Worm (Caenorhabditis elegans): ENCODE measurements around the gene glc-1.

DNA sequence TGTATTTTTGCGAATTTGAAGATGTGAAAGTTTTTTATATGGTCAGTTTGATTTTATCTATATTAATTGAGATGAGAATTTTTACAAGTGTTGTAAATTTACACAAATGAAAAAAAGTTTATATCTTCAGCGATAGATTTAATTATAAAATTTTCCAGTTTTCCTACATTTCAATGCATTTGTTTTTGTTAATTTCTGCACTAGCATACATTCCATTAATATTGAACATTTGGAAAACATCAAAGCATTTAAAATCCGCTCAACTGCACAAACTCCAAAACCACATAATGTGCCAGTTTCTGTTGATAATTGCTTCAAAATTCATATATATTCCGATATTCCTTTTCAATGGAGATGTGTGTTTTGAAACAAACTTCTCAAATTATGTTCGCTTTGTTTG is 36.5 kb upstream of the glc-1 start, which contains the start of gene srh-277:
- TF ChIP-seq skn-1 (tag; optimal IDR thresholded peaks at IDR 0.05) (no peak), ztf-11 (tag; optimal IDR thresholded peaks at IDR 0.05) (no peak), hlh-30 (tag; optimal IDR thresholded peaks at IDR 0.05; ENCODE audit: insufficient read depth) (no peak), lin-15B (tag; optimal IDR thresholded peaks at IDR 0.05) (no peak), R02D3.7 (tag; optimal IDR thresholded peaks at IDR 0.05) (no peak), nhr-76 (tag; optimal IDR thresholded peaks at IDR 0.05) (no peak), ceh-62 (tag; optimal IDR thresholded peaks at IDR 0.05) (no peak), lir-3 (tag; optimal IDR thresholded peaks at IDR 0.05) (no peak)
